Fruit fly (Drosophila melanogaster) whole organism: ENCODE results near the gene CG34299.

ENCODE experiments used
- CG8478 ChIP-seq: fragments of >200 bp; optimal IDR thresholded peaks from 2 replicates; lab custom pipeline; 2018; ENCODE audit warnings: inconsistent platforms
- psq ChIP-seq: fragments of >200 bp; optimal IDR thresholded peaks from 2 replicates; lab custom pipeline; 2017
- usp ChIP-seq: fragments of >200 bp; optimal IDR thresholded peaks from 2 replicates; lab custom pipeline; 2017; ENCODE audit warnings: missing biosample characterization, missing genetic modification characterization, mixed read lengths

DNA sequence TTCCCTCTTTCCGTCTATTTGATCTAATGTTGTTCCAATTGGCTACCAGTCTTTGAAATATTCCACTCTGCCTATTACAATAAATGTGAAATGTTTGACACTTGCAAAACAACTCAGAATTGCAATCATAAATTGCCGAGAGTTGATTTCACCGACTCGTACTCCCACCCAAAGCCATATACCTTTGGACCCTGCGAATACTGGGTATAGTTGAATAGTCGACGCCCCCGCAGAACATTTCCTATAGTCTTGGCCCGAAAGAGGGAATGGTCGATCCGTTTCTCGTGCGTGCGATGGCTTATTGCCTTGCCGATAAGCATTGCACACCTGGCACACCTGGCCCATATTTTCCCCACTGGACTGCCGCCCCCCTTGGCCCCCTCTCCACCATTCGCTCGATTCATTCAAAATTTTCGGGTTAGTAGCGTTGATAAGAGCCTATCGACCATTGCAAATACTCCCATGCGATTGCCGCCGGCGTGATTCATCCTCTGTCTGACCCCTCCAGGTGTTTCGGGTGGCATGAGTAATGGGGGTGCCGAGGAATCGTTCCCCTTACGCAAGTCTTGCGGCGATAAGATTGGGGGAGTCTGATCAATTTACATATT, 49.2 kb upstream of the CG34299 start:
- TF ChIP-seq psq (no peak), CG8478 (lab: Kevin White, UChicago) (no peak), usp (GFP tag; lab: Kevin White, UChicago) (no peak)
